Worm (Caenorhabditis elegans) whole organism, L3 larva: Measurements from ENCODE around the gene Y46D2A.1.

Experiments
- nhr-28 ChIP-seq: fragments of 150-350 bp; optimal IDR thresholded peaks from 2 replicates; lab custom pipeline; 2014; ENCODE audit warnings: missing biosample characterization, missing genetic modification characterization
- tbx-2 ChIP-seq: sonication (generic microtip); optimal IDR thresholded peaks from 2 replicates; lab custom pipeline; 2016; ENCODE audit warnings: mild to moderate bottlenecking, missing genetic modification characterization, missing compliant biosample characterization
- ztf-11 ChIP-seq: fragments of 150-350 bp; optimal IDR thresholded peaks from 2 replicates; lab custom pipeline; 2014; ENCODE audit warnings: missing biosample characterization, missing genetic modification characterization

DNA sequence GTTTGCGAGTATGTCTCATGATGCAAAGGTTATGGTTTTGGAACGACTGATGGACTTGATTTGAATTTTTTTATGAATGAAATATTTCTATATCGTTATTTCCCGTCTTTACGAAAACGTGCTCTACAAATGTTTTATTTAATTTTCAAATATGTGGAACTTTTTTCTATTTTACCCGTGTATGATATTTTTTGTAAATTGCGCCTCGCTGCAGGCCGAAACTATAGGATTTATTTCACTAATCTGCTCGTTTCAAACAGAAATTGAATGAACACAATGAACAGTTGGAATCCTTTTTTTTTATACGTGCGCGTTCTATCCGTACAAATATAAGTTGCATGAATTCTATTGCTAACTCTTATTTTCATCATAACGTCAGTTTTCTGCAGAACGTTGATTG, 24.4 kb upstream of the Y46D2A.1 start, which contains the start of gene btb-18:
- TF ChIP-seq ztf-11 (tag; lab: Kevin White, UChicago) (no peak), nhr-28 (tag; lab: Kevin White, UChicago) (no peak), tbx-2 (no peak)
